Worm (Caenorhabditis elegans): Measurements from ENCODE around the gene srw-3.

Gene srw-3

ce11 chrV:7705316-7705715, at the start of gene srw-3:
Gene srw-3 (plus strand): TSS chrV:7705616.
- no peak for TF ChIP-seq lir-3 (tag; optimal IDR thresholded peaks at IDR 0.05)
- TF ChIP-seq lin-29 (GFP tag; IDR thresholded peaks at IDR 0.05) = no peak
- TF ChIP-seq mep-1 (tag; optimal IDR thresholded peaks at IDR 0.05) = no peak
- no peak for TF ChIP-seq nhr-6 (tag; optimal IDR thresholded peaks at IDR 0.05)
- no peak for TF ChIP-seq lin-15B (tag; optimal IDR thresholded peaks at IDR 0.05)
- TF ChIP-seq lsy-2 (tag; optimal IDR thresholded peaks at IDR 0.05) = no peak
- no peak for TF ChIP-seq nhr-25 (tag; optimal IDR thresholded peaks at IDR 0.05; ENCODE audit: borderline replicate concordance, insufficient read depth)
- no peak for TF ChIP-seq nhr-10 (tag; optimal IDR thresholded peaks at IDR 0.05)
- TF ChIP-seq ztf-11 (tag; optimal IDR thresholded peaks at IDR 0.05) = no peak
- TF ChIP-seq Y105C5A.15 (GFP tag; IDR thresholded peaks at IDR 0.05) = no peak
- TF ChIP-seq pqm-1 (tag; optimal IDR thresholded peaks at IDR 0.05) = no peak
- no peak for TF ChIP-seq attf-4 (tag; optimal IDR thresholded peaks at IDR 0.05)
- no peak for TF ChIP-seq dmd-8 (GFP tag; IDR thresholded peaks at IDR 0.05)
- no peak for TF ChIP-seq daf-19 (GFP tag; conservative IDR thresholded peaks at IDR 0.05)
- no peak for TF ChIP-seq ZK337.2 (GFP tag; IDR thresholded peaks at IDR 0.05)

ce11 chrV:7667940-7668339, 37.5 kb upstream of the srw-3 start, which contains the start of gene C12D5.5:
Gene C12D5.5 (plus strand): TSS chrV:7668240.
- TF ChIP-seq D1046.2 (GFP tag; IDR thresholded peaks at IDR 0.05) (no peak), lin-29 (GFP tag; IDR thresholded peaks at IDR 0.05) (no peak), spr-1 (tag; optimal IDR thresholded peaks at IDR 0.05) (no peak), zag-1 (tag; optimal IDR thresholded peaks at IDR 0.05) (no peak), lim-7 (GFP tag; IDR thresholded peaks at IDR 0.05) (no peak), fos-1 (tag; optimal IDR thresholded peaks at IDR 0.05) (no peak), R02D3.7 (tag; optimal IDR thresholded peaks at IDR 0.05) (no peak), lin-15B (tag; optimal IDR thresholded peaks at IDR 0.05) (no peak), zip-11 (GFP tag; IDR thresholded peaks at IDR 0.05) (no peak), nhr-111 (GFP tag; optimal IDR thresholded peaks at IDR 0.05) (no peak), arid-1 (GFP tag; conservative IDR thresholded peaks at IDR 0.05) (no peak), cey-2 (tag; optimal IDR thresholded peaks at IDR 0.05; ENCODE audit: borderline replicate concordance, insufficient read depth) (no peak), Y75B8A.6 (GFP tag; IDR thresholded peaks at IDR 0.05) (no peak), nhr-102 (tag; optimal IDR thresholded peaks at IDR 0.05) (no peak)

DNA sequence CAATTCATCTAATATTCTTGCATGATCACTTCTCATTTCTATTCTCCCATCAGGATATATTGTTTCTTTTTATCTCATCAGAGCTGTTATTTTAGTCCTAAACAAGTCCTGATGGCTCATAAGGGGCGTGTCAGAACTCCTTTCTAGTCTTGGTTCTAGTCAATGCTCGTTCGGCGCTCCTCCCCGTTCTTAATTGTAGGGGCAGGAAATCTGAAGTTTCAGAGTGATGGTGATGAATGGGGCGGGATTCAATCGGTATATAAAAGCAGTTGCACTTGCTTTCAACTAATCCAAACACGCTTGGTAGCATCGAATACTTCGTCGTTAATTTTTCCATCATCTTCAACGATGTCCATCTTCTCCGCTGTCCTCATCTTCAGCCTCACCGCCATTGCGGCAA, 33.2 kb upstream of the srw-3 start, which contains the start of gene C12D5.4:
Gene C12D5.4 (plus strand): TSS at position 301 of the 400 bp plus-strand sequence.
- no peak for TF ChIP-seq F44E2.7 (GFP tag; IDR thresholded peaks at IDR 0.05)
- TF ChIP-seq nhr-76 (tag; optimal IDR thresholded peaks at IDR 0.05) = no peak

DNA sequence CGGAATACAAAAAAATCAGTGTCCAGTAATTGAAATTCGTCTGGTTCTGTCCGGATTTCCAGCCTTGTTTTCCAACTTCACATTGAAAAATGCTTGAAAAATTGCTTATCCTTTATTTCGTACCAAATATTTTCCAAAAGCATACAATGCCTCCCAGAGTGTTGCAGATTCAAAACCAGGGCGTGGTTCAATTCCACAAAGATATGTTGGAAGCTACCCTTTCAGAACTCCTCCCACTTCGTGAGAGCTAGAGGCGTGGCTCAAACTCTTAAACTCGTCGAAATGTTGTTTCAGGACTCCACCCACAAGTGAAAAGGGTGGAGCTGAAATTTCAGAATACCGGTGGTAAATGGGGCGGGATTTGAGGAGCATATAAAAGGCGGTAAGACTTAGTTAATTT, 29.5 kb upstream of the srw-3 start, which contains the start of gene C12D5.3:
Gene C12D5.3 (plus strand): TSS at position 301 of the 400 bp plus-strand sequence.
- TF ChIP-seq aly-2 (tag; optimal IDR thresholded peaks at IDR 0.05) = no peak
- no peak for TF ChIP-seq R02D3.7 (tag; optimal IDR thresholded peaks at IDR 0.05)
- TF ChIP-seq nhr-77 (tag; optimal IDR thresholded peaks at IDR 0.05) = no peak
- no peak for TF ChIP-seq zag-1 (tag; optimal IDR thresholded peaks at IDR 0.05)
- no peak for TF ChIP-seq nhr-42 (GFP tag; IDR thresholded peaks at IDR 0.05)
- TF ChIP-seq ama-1 (optimal IDR thresholded peaks at IDR 0.05) = no peak
- no peak for TF ChIP-seq lin-39 (tag; optimal IDR thresholded peaks at IDR 0.05)
- TF ChIP-seq T26A8.4 (GFP tag; IDR thresholded peaks at IDR 0.05) = no peak
- no peak for TF ChIP-seq madf-9 (GFP tag; conservative IDR thresholded peaks at IDR 0.05)
- no peak for TF ChIP-seq php-3 (GFP tag; IDR thresholded peaks at IDR 0.05)
- no peak for TF ChIP-seq lin-38 (GFP tag; IDR thresholded peaks at IDR 0.05)
- no peak for TF ChIP-seq zip-2 (tag; optimal IDR thresholded peaks at IDR 0.05)
- no peak for TF ChIP-seq nhr-76 (tag; optimal IDR thresholded peaks at IDR 0.05)
- no peak for TF ChIP-seq nhr-28 (tag; optimal IDR thresholded peaks at IDR 0.05)
- TF ChIP-seq dmd-9 (GFP tag; IDR thresholded peaks at IDR 0.05) = no peak
- no peak for TF ChIP-seq ceh-32 (tag; optimal IDR thresholded peaks at IDR 0.05; ENCODE audit: poor library complexity)
- no peak for TF ChIP-seq set-16 (GFP tag; IDR thresholded peaks at IDR 0.05)

Measured in whole organism, L4 larva.